Fruit fly (Drosophila melanogaster) whole organism, wandering third instar larva: ENCODE data around the gene Psf3.

Source experiments
- Dfd ChIP-seq: fragments of >200 bp; optimal IDR thresholded peaks from 2 replicates; lab custom pipeline; 2017; ENCODE audit warnings: missing biosample characterization, missing genetic modification characterization
- Dif ChIP-seq: fragments of 200-275, 200-300 bp; sonication (Bioruptor generic); optimal IDR thresholded peaks from 2 replicates; lab custom pipeline; 2018; ENCODE audit warnings: missing biosample characterization, missing genetic modification characterization; ENCODE audit not compliant: partially characterized antibody
- GATAd ChIP-seq: sonication (Bioruptor generic); optimal IDR thresholded peaks from 2 replicates; lab custom pipeline; 2016; ENCODE audit warnings: missing biosample characterization, missing genetic modification characterization
- Hnf4 ChIP-seq: fragments of 200-800 bp; sonication (Bioruptor generic); optimal IDR thresholded peaks from 2 replicates; lab custom pipeline; 2016; ENCODE audit warnings: missing biosample characterization, mild to moderate bottlenecking, missing genetic modification characterization
- Hr78 ChIP-seq: fragments of >200 bp; optimal IDR thresholded peaks from 2 replicates; lab custom pipeline; 2017; ENCODE audit warnings: missing biosample characterization, missing genetic modification characterization
- Hr83 ChIP-seq: fragments of 200-300 bp; sonication (Bioruptor generic); optimal IDR thresholded peaks from 2 replicates; lab custom pipeline; 2016; ENCODE audit warnings: missing biosample characterization, mild to moderate bottlenecking, missing genetic modification characterization, moderate library complexity; ENCODE audit not compliant: poor library complexity, severe bottlenecking
- Mio ChIP-seq: sonication (Bioruptor generic); optimal IDR thresholded peaks from 2 replicates; lab custom pipeline; 2016; ENCODE audit warnings: missing biosample characterization, missing genetic modification characterization
- Myc ChIP-seq: fragments of >200 bp; optimal IDR thresholded peaks from 2 replicates; lab custom pipeline; 2017
- OdsH ChIP-seq: fragments of 200-800 bp; sonication (Bioruptor generic); optimal IDR thresholded peaks from 2 replicates; lab custom pipeline; 2016; ENCODE audit warnings: missing biosample characterization, mild to moderate bottlenecking, missing genetic modification characterization
- h ChIP-seq: fragments of 200-800 bp; sonication (Bioruptor generic); optimal IDR thresholded peaks from 3 replicates; lab custom pipeline; 2016; ENCODE audit warnings: missing biosample characterization, mild to moderate bottlenecking, missing genetic modification characterization
- jim ChIP-seq: fragments of 175-275, 200-325 bp; sonication (Bioruptor generic); optimal IDR thresholded peaks from 2 replicates; lab custom pipeline; 2016; ENCODE audit warnings: missing biosample characterization, mild to moderate bottlenecking, missing genetic modification characterization
- pan ChIP-seq: fragments of >200 bp; optimal IDR thresholded peaks from 2 replicates; lab custom pipeline; 2017
- psq ChIP-seq: fragments of 200-800 bp; sonication (Bioruptor generic); optimal IDR thresholded peaks from 3 replicates; lab custom pipeline; 2017; ENCODE audit warnings: missing biosample characterization, mild to moderate bottlenecking, missing genetic modification characterization, moderate library complexity
- usp ChIP-seq: fragments of >200 bp; optimal IDR thresholded peaks from 2 replicates; lab custom pipeline; 2017; ENCODE audit warnings: missing biosample characterization, missing genetic modification characterization

DNA sequence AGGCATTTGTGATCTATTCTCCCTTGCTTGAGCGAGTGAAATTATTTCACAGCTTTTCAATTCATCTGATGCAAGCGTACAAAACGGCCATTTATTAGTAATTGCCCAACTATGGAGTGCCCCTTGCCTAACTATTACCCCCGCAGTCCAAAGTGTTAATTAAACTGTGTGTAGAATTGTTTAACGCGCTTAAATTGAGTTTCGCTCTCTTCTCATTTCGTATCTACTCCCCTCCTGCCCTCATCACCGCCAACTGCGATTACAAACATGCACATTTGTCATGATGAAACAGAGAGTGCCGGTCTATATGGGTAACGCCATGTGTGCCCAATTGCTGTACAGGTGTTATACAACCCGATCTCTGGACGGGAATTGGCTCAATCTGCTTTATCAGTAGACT lies 15.9 kb downstream of the Psf3 start:
- TF ChIP-seq Myc (lab: Kevin White, UChicago) (no peak), pan (lab: Kevin White, UChicago) (no peak), Hnf4 (GFP tag; lab: Kevin White, UChicago) (no peak), Hr78 (no peak), Dfd (GFP tag; lab: Kevin White, UChicago) (no peak), Hr83 (GFP tag; lab: Kevin White, UChicago) (no peak), GATAd (no peak), OdsH (no peak), Dif (GFP tag; lab: Kevin White, UChicago) (no peak), usp (no peak), Mio (GFP tag; lab: Kevin White, UChicago) (no peak), psq (GFP tag; lab: Kevin White, UChicago) (no peak), jim (no peak), h (GFP tag; lab: Kevin White, UChicago) (no peak)
